Worm (Caenorhabditis elegans) whole organism, L2 larva: ENCODE data around the gene del-2.

Experiments used
- ZK546.5 ChIP-seq: sonication (generic microtip); optimal IDR thresholded peaks from 2 replicates; lab custom pipeline; 2017; ENCODE audit warnings: missing biosample characterization, missing genetic modification characterization
- alr-1 ChIP-seq: fragments of 150-350 bp; optimal IDR thresholded peaks from 2 replicates; lab custom pipeline; 2014; ENCODE audit warnings: missing biosample characterization, missing genetic modification characterization
- elt-1 ChIP-seq: fragments of 150-350 bp; optimal IDR thresholded peaks from 2 replicates; lab custom pipeline; 2014; ENCODE audit warnings: missing biosample characterization, missing genetic modification characterization
- fos-1 ChIP-seq: fragments of 150-350 bp; optimal IDR thresholded peaks from 2 replicates; lab custom pipeline; 2014; ENCODE audit warnings: missing biosample characterization, missing genetic modification characterization
- lin-11 ChIP-seq: fragments of 150-350 bp; sonication (generic microtip); optimal IDR thresholded peaks from 2 replicates; lab custom pipeline; 2014; ENCODE audit warnings: missing biosample characterization, missing genetic modification characterization, inconsistent platforms, mixed read lengths
- mab-5 ChIP-seq: fragments of 150-350 bp; optimal IDR thresholded peaks from 2 replicates; lab custom pipeline; 2014; ENCODE audit warnings: missing biosample characterization, missing genetic modification characterization
- nhr-11 ChIP-seq: fragments of 150-350 bp; optimal IDR thresholded peaks from 2 replicates; lab custom pipeline; 2014; ENCODE audit warnings: missing biosample characterization, missing genetic modification characterization
- nhr-237 ChIP-seq: fragments of 150-350 bp; optimal IDR thresholded peaks from 2 replicates; lab custom pipeline; 2014; ENCODE audit warnings: missing biosample characterization, missing genetic modification characterization
- sma-9 ChIP-seq, 2 experiments: fragments of 150-350 bp in 1 of 2; sonication (generic microtip) in 1 of 2; optimal IDR thresholded peaks; 2 replicates each; lab custom pipeline; 2014 to 2016; ENCODE audit warnings: missing genetic modification characterization in 2 of 2, mild to moderate bottlenecking in 1 of 2, missing biosample characterization in 1 of 2, missing compliant biosample characterization in 1 of 2, missing genetic modification reagents in 1 of 2, moderate library complexity in 1 of 2
- snpc-4 ChIP-seq: fragments of 150-350 bp; optimal IDR thresholded peaks from 2 replicates; lab custom pipeline; 2014; ENCODE audit warnings: missing biosample characterization, missing genetic modification characterization
- ztf-11 ChIP-seq: sonication (generic microtip); optimal IDR thresholded peaks from 2 replicates; lab custom pipeline; 2017; ENCODE audit warnings: missing biosample characterization, missing genetic modification characterization

ce11 chrIV:9673683-9674336 is 32.0 kb upstream of the del-2 start:
- TF ChIP-seq snpc-4 (tag; lab: Kevin White, UChicago) (no peak), fos-1 (tag; lab: Kevin White, UChicago) (peak; percentile 25), mab-5 (tag; lab: Kevin White, UChicago) (no peak), nhr-11 (no peak), ZK546.5 (tag; lab: Kevin White, UChicago) (no peak), alr-1 (tag; lab: Kevin White, UChicago) (no peak), elt-1 (tag; lab: Kevin White, UChicago) (peak; percentile 48), nhr-237 (tag; lab: Kevin White, UChicago) (no peak), lin-11 (tag; lab: Kevin White, UChicago) (no peak), ztf-11 (no peak), sma-9 (GFP tag; optimal IDR thresholded peaks at IDR 0.05; lab: Kevin White, UChicago) (peak; percentile 60), sma-9 (tag; optimal IDR thresholded peaks at IDR 0.05; lab: Kevin White, UChicago) (no peak)
